Worm (Caenorhabditis elegans) whole organism, L2 larva: ENCODE measurements around the gene T15B7.14.

ENCODE experiments used
- C34F6.9 ChIP-seq: fragments of 150-350 bp; optimal IDR thresholded peaks from 2 replicates; lab custom pipeline; 2014; ENCODE audit warnings: missing biosample characterization, missing genetic modification characterization
- F13H6.1 ChIP-seq: sonication (generic microtip); optimal IDR thresholded peaks from 2 replicates; lab custom pipeline; 2016; ENCODE audit warnings: missing genetic modification characterization, missing compliant biosample characterization
- R02D3.7 ChIP-seq: fragments of 150-350 bp; optimal IDR thresholded peaks from 2 replicates; lab custom pipeline; 2014; ENCODE audit warnings: missing biosample characterization, missing genetic modification characterization
- Y55F3AM.14 ChIP-seq: fragments of 200-800 bp; sonication (Bioruptor generic); optimal IDR thresholded peaks from 2 replicates; lab custom pipeline; 2018; ENCODE audit warnings: mild to moderate bottlenecking, missing genetic modification characterization, missing compliant biosample characterization
- ZK546.5 ChIP-seq: sonication (generic microtip); optimal IDR thresholded peaks from 2 replicates; lab custom pipeline; 2017; ENCODE audit warnings: missing biosample characterization, missing genetic modification characterization
- alr-1 ChIP-seq: fragments of 150-350 bp; optimal IDR thresholded peaks from 2 replicates; lab custom pipeline; 2014; ENCODE audit warnings: missing biosample characterization, missing genetic modification characterization
- aly-2 ChIP-seq: fragments of 150-350 bp; optimal IDR thresholded peaks from 2 replicates; lab custom pipeline; 2014; ENCODE audit warnings: missing biosample characterization, missing genetic modification characterization
- ama-1 ChIP-seq: fragments of 150-350 bp; optimal IDR thresholded peaks from 2 replicates; lab custom pipeline; 2018; ENCODE audit warnings: inconsistent platforms
- blmp-1 ChIP-seq: sonication (generic microtip); optimal IDR thresholded peaks from 2 replicates; lab custom pipeline; 2017; ENCODE audit warnings: missing genetic modification characterization, mild to moderate bottlenecking, missing compliant biosample characterization, antibody characterized with exemption, moderate library complexity; ENCODE audit not compliant: insufficient read depth
- ceh-16 ChIP-seq: fragments of 150-350 bp; optimal IDR thresholded peaks from 2 replicates; lab custom pipeline; 2014; ENCODE audit warnings: missing biosample characterization, missing genetic modification characterization
- crh-2 ChIP-seq: sonication (generic microtip); optimal IDR thresholded peaks from 2 replicates; lab custom pipeline; 2017; ENCODE audit warnings: missing biosample characterization, missing genetic modification characterization
- dmd-4 ChIP-seq: sonication (generic microtip); optimal IDR thresholded peaks from 2 replicates; lab custom pipeline; 2017; ENCODE audit warnings: missing biosample characterization, missing genetic modification characterization
- egl-27 ChIP-seq: sonication (generic microtip); optimal IDR thresholded peaks from 3 replicates; lab custom pipeline; 2017; ENCODE audit warnings: missing biosample characterization, missing genetic modification reagents, missing genetic modification characterization
- elt-1 ChIP-seq: fragments of 150-350 bp; optimal IDR thresholded peaks from 2 replicates; lab custom pipeline; 2014; ENCODE audit warnings: missing biosample characterization, missing genetic modification characterization
- elt-3 ChIP-seq: sonication (generic microtip); optimal IDR thresholded peaks from 2 replicates; lab custom pipeline; 2017; ENCODE audit warnings: missing biosample characterization, missing genetic modification characterization
- fos-1 ChIP-seq: fragments of 150-350 bp; optimal IDR thresholded peaks from 2 replicates; lab custom pipeline; 2014; ENCODE audit warnings: missing biosample characterization, missing genetic modification characterization
- lin-11 ChIP-seq: fragments of 150-350 bp; sonication (generic microtip); optimal IDR thresholded peaks from 2 replicates; lab custom pipeline; 2014; ENCODE audit warnings: missing biosample characterization, missing genetic modification characterization, inconsistent platforms, mixed read lengths
- lin-13 ChIP-seq: fragments of 150-350 bp; optimal IDR thresholded peaks from 2 replicates; lab custom pipeline; 2014; ENCODE audit warnings: missing biosample characterization, missing genetic modification reagents, missing genetic modification characterization
- lin-39 ChIP-seq: fragments of 150-350 bp; optimal IDR thresholded peaks from 2 replicates; lab custom pipeline; 2014; ENCODE audit warnings: missing biosample characterization, missing genetic modification reagents, missing genetic modification characterization
- lsy-2 ChIP-seq, 2 experiments: fragments of 150-350 bp in 1 of 2; sonication (generic microtip) in 1 of 2; optimal IDR thresholded peaks; 2 replicates each; lab custom pipeline; 2014 to 2017; ENCODE audit warnings: missing biosample characterization in 2 of 2, missing genetic modification characterization in 2 of 2
- mab-5 ChIP-seq: fragments of 150-350 bp; optimal IDR thresholded peaks from 2 replicates; lab custom pipeline; 2014; ENCODE audit warnings: missing biosample characterization, missing genetic modification characterization
- mdl-1 ChIP-seq, 2 experiments: fragments of 150-350 bp in 1 of 2; sonication (generic microtip) in 1 of 2; optimal IDR thresholded peaks; 2 replicates each; lab custom pipeline; 2017; ENCODE audit warnings: missing biosample characterization in 2 of 2, missing genetic modification characterization in 2 of 2
- nhr-10 ChIP-seq: sonication (generic microtip); optimal IDR thresholded peaks from 2 replicates; lab custom pipeline; 2017; ENCODE audit warnings: missing biosample characterization, missing genetic modification characterization
- nhr-11 ChIP-seq: fragments of 150-350 bp; optimal IDR thresholded peaks from 2 replicates; lab custom pipeline; 2014; ENCODE audit warnings: missing biosample characterization, missing genetic modification characterization
- nhr-129 ChIP-seq: fragments of 150-350 bp; optimal IDR thresholded peaks from 2 replicates; lab custom pipeline; 2014; ENCODE audit warnings: missing biosample characterization, missing genetic modification characterization
- nhr-21 ChIP-seq: fragments of 150-350 bp; optimal IDR thresholded peaks from 2 replicates; lab custom pipeline; 2014; ENCODE audit warnings: missing biosample characterization, missing genetic modification characterization
- nhr-23 ChIP-seq: fragments of 150-350 bp; optimal IDR thresholded peaks from 2 replicates; lab custom pipeline; 2014; ENCODE audit warnings: missing biosample characterization, missing genetic modification reagents, missing genetic modification characterization
- nhr-237 ChIP-seq: fragments of 150-350 bp; optimal IDR thresholded peaks from 2 replicates; lab custom pipeline; 2014; ENCODE audit warnings: missing biosample characterization, missing genetic modification characterization
- nhr-25 ChIP-seq: fragments of 150-350 bp; sonication (generic microtip); optimal IDR thresholded peaks from 3 replicates; lab custom pipeline; 2014; ENCODE audit warnings: missing biosample characterization, missing genetic modification characterization
- nhr-6 ChIP-seq: fragments of 150-350 bp; optimal IDR thresholded peaks from 2 replicates; lab custom pipeline; 2014; ENCODE audit warnings: missing biosample characterization, missing genetic modification characterization
- nhr-77 ChIP-seq: fragments of 150-350 bp; optimal IDR thresholded peaks from 2 replicates; lab custom pipeline; 2014; ENCODE audit warnings: missing biosample characterization, missing genetic modification characterization
- peb-1 ChIP-seq: fragments of 150-350 bp; optimal IDR thresholded peaks from 2 replicates; lab custom pipeline; 2014; ENCODE audit warnings: missing biosample characterization, missing genetic modification characterization
- sem-4 ChIP-seq: fragments of 150-350 bp; optimal IDR thresholded peaks from 2 replicates; lab custom pipeline; 2014; ENCODE audit warnings: missing biosample characterization, missing genetic modification reagents, missing genetic modification characterization
- skn-1 ChIP-seq: sonication (generic microtip); optimal IDR thresholded peaks from 2 replicates; lab custom pipeline; 2017; ENCODE audit warnings: missing biosample characterization, missing genetic modification characterization
- sma-3 ChIP-seq: sonication (generic microtip); optimal IDR thresholded peaks from 2 replicates; lab custom pipeline; 2016; ENCODE audit warnings: missing genetic modification reagents, missing genetic modification characterization, missing compliant biosample characterization
- snpc-4 ChIP-seq: fragments of 150-350 bp; optimal IDR thresholded peaks from 2 replicates; lab custom pipeline; 2014; ENCODE audit warnings: missing biosample characterization, missing genetic modification characterization
- unc-55 ChIP-seq: fragments of 150-350 bp; sonication (generic microtip); optimal IDR thresholded peaks from 3 replicates; lab custom pipeline; 2014; ENCODE audit warnings: missing biosample characterization, missing genetic modification reagents, missing genetic modification characterization
- zag-1 ChIP-seq: fragments of 150-350 bp; optimal IDR thresholded peaks from 2 replicates; lab custom pipeline; 2014; ENCODE audit warnings: missing biosample characterization, missing genetic modification characterization
- ztf-1 ChIP-seq: fragments of 200-800 bp; sonication (Bioruptor generic); conservative IDR thresholded peaks from 2 replicates; pipeline ENCODE4 v1.3.6; 2022; ENCODE audit warnings: missing genetic modification characterization, missing compliant biosample characterization
- ztf-11 ChIP-seq: sonication (generic microtip); optimal IDR thresholded peaks from 2 replicates; lab custom pipeline; 2017; ENCODE audit warnings: missing biosample characterization, missing genetic modification characterization
- ztf-4 ChIP-seq: fragments of 150-350 bp; optimal IDR thresholded peaks from 2 replicates; lab custom pipeline; 2014; ENCODE audit warnings: missing biosample characterization, missing genetic modification characterization

The T15B7.14 gene

DNA sequence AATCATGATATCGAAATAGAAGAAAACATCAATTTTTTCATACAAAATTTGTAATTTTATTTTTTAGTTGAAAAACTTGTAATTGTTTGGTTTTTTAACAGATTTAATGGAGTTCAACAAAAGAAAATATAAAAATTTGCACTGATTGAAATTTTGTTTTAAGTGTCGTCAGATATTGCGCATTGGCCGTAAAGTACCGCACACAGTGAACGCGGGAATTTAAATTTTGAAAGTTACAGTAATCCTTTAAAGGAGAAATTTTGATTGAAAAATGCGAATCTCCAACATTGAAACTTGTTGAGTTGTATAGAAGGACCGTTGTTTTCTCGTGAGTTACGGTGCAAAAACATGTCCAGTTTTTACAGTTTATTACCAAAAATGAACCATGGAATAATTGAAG is 42.2 kb downstream of the T15B7.14 start:
- TF ChIP-seq snpc-4 (tag; lab: Kevin White, UChicago) (no peak), elt-1 (tag; lab: Kevin White, UChicago) (no peak), sem-4 (tag; lab: Kevin White, UChicago) (no peak), R02D3.7 (no peak), lsy-2 (tag; optimal IDR thresholded peaks at IDR 0.05; lab: Kevin White, UChicago) (peak in 1 of 2 experiments; percentile 27), dmd-4 (tag; lab: Kevin White, UChicago) (no peak), ztf-11 (no peak), lin-13 (GFP tag; lab: Kevin White, UChicago) (no peak)
- TF ChIP-seq, all 48 proteins: peak for 1

ce11 chrV:6792565-6792964 is 42.6 kb downstream of the T15B7.14 start, which contains the start of gene gck-2:
TSS of gene gck-2 (minus strand) at chrV:6792665.
- no peak for TF ChIP-seq mdl-1 (tag; optimal IDR thresholded peaks at IDR 0.05; lab: Kevin White, UChicago)
- TF ChIP-seq lin-11 (tag; lab: Kevin White, UChicago), result no peak
- TF ChIP-seq ztf-1, result no peak
- TF ChIP-seq lin-39, result no peak
- TF ChIP-seq sma-3 (GFP tag; lab: Kevin White, UChicago), result no peak
- TF ChIP-seq crh-2 (tag; lab: Kevin White, UChicago), result no peak
- no peak for TF ChIP-seq ZK546.5 (tag; lab: Kevin White, UChicago)
- TF ChIP-seq nhr-23 (tag; lab: Kevin White, UChicago), result no peak
- TF ChIP-seq nhr-10, result no peak
- TF ChIP-seq mab-5, result no peak
- no peak for TF ChIP-seq alr-1 (tag; lab: Kevin White, UChicago)
- no peak for TF ChIP-seq elt-3 (tag; lab: Kevin White, UChicago)
- TF ChIP-seq nhr-77 (tag; lab: Kevin White, UChicago), result no peak

DNA sequence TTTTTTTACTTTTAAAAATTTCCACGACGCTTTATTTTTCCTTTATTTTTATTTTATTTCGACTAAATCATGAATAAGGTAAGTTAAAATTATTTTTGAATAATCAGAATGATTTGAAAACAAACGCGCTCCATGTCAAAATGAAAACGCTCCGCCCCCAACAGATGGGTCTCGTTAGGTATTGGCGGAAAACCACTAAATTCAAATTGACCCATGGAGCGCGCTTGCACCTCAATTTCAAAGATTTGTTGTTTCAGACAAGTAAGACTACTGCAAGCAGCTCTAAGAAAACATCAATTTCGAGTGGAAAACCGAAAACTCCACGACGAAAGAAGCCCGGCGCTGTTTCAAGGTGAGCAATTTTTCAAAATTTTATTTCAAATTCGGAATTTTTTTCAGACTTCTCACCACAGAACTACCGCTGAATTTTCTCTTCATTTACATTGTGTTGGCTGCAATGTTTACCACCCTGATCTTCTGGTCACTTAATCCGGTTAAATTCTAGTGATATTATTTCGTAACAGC is 47.2 kb downstream of the T15B7.14 start, which contains the start of gene ZC404.2:
ZC404.2 (plus strand) TSS at position 47 of the 525 bp plus-strand sequence.
- no peak for TF ChIP-seq elt-1 (tag; lab: Kevin White, UChicago)
- TF ChIP-seq skn-1 (tag; lab: Kevin White, UChicago), result no peak
- no peak for TF ChIP-seq egl-27 (tag; lab: Kevin White, UChicago)
- no peak for TF ChIP-seq lin-11 (tag; lab: Kevin White, UChicago)
- TF ChIP-seq ztf-1, result no peak
- no peak for TF ChIP-seq ceh-16 (tag; lab: Kevin White, UChicago)
- no peak for TF ChIP-seq C34F6.9 (tag; lab: Kevin White, UChicago)
- TF ChIP-seq nhr-11 (tag; lab: Kevin White, UChicago), result no peak
- no peak for TF ChIP-seq mdl-1 (tag; optimal IDR thresholded peaks at IDR 0.05; lab: Kevin White, UChicago)
- no peak for TF ChIP-seq mab-5
- TF ChIP-seq R02D3.7, result no peak
- no peak for TF ChIP-seq ZK546.5 (tag; lab: Kevin White, UChicago)
- TF ChIP-seq zag-1, result no peak

DNA sequence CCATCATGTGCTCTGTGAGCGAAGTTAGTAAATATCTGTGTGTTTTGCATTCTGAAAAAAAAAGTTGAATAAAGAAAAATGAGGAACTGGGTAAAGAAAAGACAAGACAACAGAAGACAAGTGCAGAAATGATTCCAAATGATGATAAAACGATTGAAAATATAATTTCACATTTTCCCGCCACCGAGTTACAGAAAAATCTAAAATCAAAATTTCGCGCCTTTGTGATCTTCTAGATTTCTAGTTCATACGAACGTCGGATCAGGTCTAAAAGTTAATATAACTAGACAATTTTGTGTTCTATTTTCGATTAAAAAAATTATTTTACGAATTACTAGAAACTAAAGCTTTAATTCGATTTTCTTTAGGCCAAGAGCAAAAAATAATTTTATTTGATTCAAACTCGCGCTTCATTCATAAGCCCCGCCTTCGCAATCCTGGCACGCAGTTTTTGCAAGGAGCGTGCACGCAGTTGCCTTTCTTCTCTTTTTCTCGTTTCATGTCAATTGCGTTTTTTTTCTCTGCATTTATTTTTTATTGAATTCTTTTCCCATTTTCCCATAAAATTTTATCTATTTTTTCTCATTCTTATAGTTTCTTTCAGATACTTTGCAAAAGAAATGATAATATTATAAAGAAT is 50.2 kb downstream of the T15B7.14 start, which contains the start of the genes spn-4 and spe-39:
spn-4 (minus strand) TSS at position 51 of the 640 bp plus-strand sequence.
spe-39 (plus strand) TSS at position 599 of the 640 bp plus-strand sequence.
- TF ChIP-seq unc-55 (GFP tag; lab: Kevin White, UChicago) (peak; percentile 90), crh-2 (tag; lab: Kevin White, UChicago) (peak; percentile 55), blmp-1 (peak; percentile 24), nhr-237 (tag; lab: Kevin White, UChicago) (no peak), nhr-25 (tag; lab: Kevin White, UChicago) (no peak), ztf-1 (no peak), mab-5 (peak; percentile 75), ztf-4 (tag; lab: Kevin White, UChicago) (no peak), skn-1 (tag; lab: Kevin White, UChicago) (no peak), alr-1 (tag; lab: Kevin White, UChicago) (no peak), nhr-11 (tag; lab: Kevin White, UChicago) (no peak), snpc-4 (tag; lab: Kevin White, UChicago) (peak; percentile 3), ZK546.5 (tag; lab: Kevin White, UChicago) (no peak), elt-1 (tag; lab: Kevin White, UChicago) (no peak), mdl-1 (tag; optimal IDR thresholded peaks at IDR 0.05; lab: Kevin White, UChicago) (peak in 1 of 2 experiments; percentile 10), ama-1 (lab: Kevin White, UChicago) (no peak), lin-13 (GFP tag; lab: Kevin White, UChicago) (peak; percentile 64), Y55F3AM.14 (GFP tag; lab: Kevin White, UChicago) (no peak), lin-39 (no peak), R02D3.7 (peak; percentile 45), lin-11 (tag; lab: Kevin White, UChicago) (peak; percentile 71), egl-27 (tag; lab: Kevin White, UChicago) (peak; percentile 46), nhr-21 (tag; lab: Kevin White, UChicago) (peak; percentile 30), nhr-77 (tag; lab: Kevin White, UChicago) (no peak), nhr-6 (no peak), nhr-23 (tag; lab: Kevin White, UChicago) (no peak), F13H6.1 (peak; percentile 74), fos-1 (tag; lab: Kevin White, UChicago) (peak; percentile 32), dmd-4 (tag; lab: Kevin White, UChicago) (no peak), lsy-2 (tag; optimal IDR thresholded peaks at IDR 0.05; lab: Kevin White, UChicago) (peak; percentile 40 to 84), ceh-16 (tag; lab: Kevin White, UChicago) (peak; percentile 38), elt-3 (tag; lab: Kevin White, UChicago) (no peak), sma-3 (GFP tag; lab: Kevin White, UChicago) (peak; percentile 71), aly-2 (tag; lab: Kevin White, UChicago) (no peak), peb-1 (tag; lab: Kevin White, UChicago) (no peak), nhr-10 (no peak), C34F6.9 (tag; lab: Kevin White, UChicago) (peak; percentile 80), nhr-129 (tag; lab: Kevin White, UChicago) (peak; percentile 70), zag-1 (peak; percentile 2)
